Fruit fly (Drosophila melanogaster) whole organism, pupa: ENCODE data around the gene CG42718.

Experiments
- CG12605 ChIP-seq: fragments of 200-800 bp; sonication (Bioruptor generic); IDR thresholded peaks from 2 replicates; pipeline ENCODE4 v1.3.6; 2022; ENCODE audit warnings: missing biosample characterization, missing genetic modification characterization
- CG13204 ChIP-seq: fragments of 200-800 bp; sonication (Bioruptor generic); optimal IDR thresholded peaks from 2 replicates; lab custom pipeline; 2018; ENCODE audit warnings: missing biosample characterization, mild to moderate bottlenecking, missing genetic modification characterization, moderate library complexity
- CG14655 ChIP-seq: fragments of 200-800 bp; sonication (Bioruptor generic); optimal IDR thresholded peaks from 3 replicates; lab custom pipeline; 2017; ENCODE audit warnings: mild to moderate bottlenecking, missing biosample characterization, missing genetic modification reagents, missing genetic modification characterization
- CG15710 ChIP-seq: fragments of 200-800 bp; sonication (Bioruptor generic); optimal IDR thresholded peaks from 2 replicates; lab custom pipeline; 2018; ENCODE audit warnings: missing biosample characterization, mild to moderate bottlenecking, missing genetic modification characterization, moderate library complexity
- CG34367 ChIP-seq: fragments of 200-800 bp; sonication (Bioruptor generic); optimal IDR thresholded peaks from 2 replicates; lab custom pipeline; 2018; ENCODE audit warnings: missing biosample characterization, mild to moderate bottlenecking, missing genetic modification characterization
- CG4496 ChIP-seq: fragments of 200-800 bp; sonication (Bioruptor generic); IDR thresholded peaks from 3 replicates; pipeline ENCODE4 v1.3.6; 2022; ENCODE audit warnings: missing biosample characterization, missing genetic modification characterization
- CG8301 ChIP-seq: fragments of 200-800 bp; sonication (Bioruptor generic); optimal IDR thresholded peaks from 2 replicates; lab custom pipeline; 2018; ENCODE audit warnings: missing biosample characterization, mild to moderate bottlenecking, missing genetic modification characterization
- CG9948 ChIP-seq: fragments of 200-800 bp; sonication (Bioruptor generic); optimal IDR thresholded peaks from 2 replicates; lab custom pipeline; 2018; ENCODE audit warnings: missing biosample characterization, mild to moderate bottlenecking, missing genetic modification characterization, moderate library complexity
- Ets98B ChIP-seq: fragments of 200-800 bp; sonication (Bioruptor generic); IDR thresholded peaks from 2 replicates; pipeline ENCODE4 v1.3.6; 2022; ENCODE audit warnings: missing biosample characterization, missing genetic modification characterization
- Pif1A ChIP-seq: fragments of 200-800 bp; sonication (Bioruptor generic); optimal IDR thresholded peaks from 3 replicates; lab custom pipeline; 2016; ENCODE audit warnings: missing biosample characterization, missing genetic modification characterization
- Pif1B ChIP-seq: fragments of 200-800 bp; sonication (Bioruptor generic); optimal IDR thresholded peaks from 3 replicates; lab custom pipeline; 2016; ENCODE audit warnings: missing biosample characterization, missing genetic modification characterization
- Snoo ChIP-seq: fragments of 200-800 bp; sonication (Bioruptor generic); optimal IDR thresholded peaks from 3 replicates; lab custom pipeline; 2017; ENCODE audit warnings: missing biosample characterization, mild to moderate bottlenecking, missing genetic modification characterization, inconsistent platforms
- rn ChIP-seq: fragments of 200-800 bp; sonication (Bioruptor generic); IDR thresholded peaks from 2 replicates; pipeline ENCODE4 v1.3.6; 2022; ENCODE audit warnings: missing biosample characterization, missing genetic modification characterization

dm6 chr3L:16305820-16306650 lies 15.0 kb downstream of the CG42718 start, which contains the start of the genes CG13043 and CG13063:
- no peak for TF ChIP-seq Pif1B (GFP tag; lab: Kevin White, UChicago)
- TF ChIP-seq CG14655 (GFP tag; lab: Kevin White, UChicago): no peak
- TF ChIP-seq CG8301 (tag; lab: Kevin White, UChicago): no peak
- TF ChIP-seq CG4496 (GFP tag; lab: Robert Waterston, UW): no peak
- TF ChIP-seq CG12605 (GFP tag; lab: Robert Waterston, UW): no peak
- TF ChIP-seq Snoo (tag; lab: Kevin White, UChicago): no peak
- TF ChIP-seq CG9948 (tag; lab: Kevin White, UChicago): no peak
- no peak for TF ChIP-seq rn (GFP tag; lab: Robert Waterston, UW)
- no peak for TF ChIP-seq CG13204
- TF ChIP-seq CG34367: no peak
- no peak for TF ChIP-seq Pif1A
- no peak for TF ChIP-seq Ets98B (GFP tag; lab: Robert Waterston, UW)
- TF ChIP-seq CG15710: no peak
